Fruit fly (Drosophila melanogaster) whole organism, embryonic: Measurements from ENCODE around the gene CG42514.
A peak's percentile ranks its signal among the peaks of the same experiment; 100 is the strongest.

Experiments used
- ATbp ChIP-seq: fragments of 200-800 bp; sonication (Bioruptor generic); optimal IDR thresholded peaks from 2 replicates; lab custom pipeline; 2017; ENCODE audit warnings: missing biosample characterization, mild to moderate bottlenecking, missing genetic modification characterization, missing genetic modification reagents
- Blimp-1 ChIP-seq: fragments of 200-800 bp; sonication (Bioruptor generic); optimal IDR thresholded peaks from 3 replicates; lab custom pipeline; 2018; ENCODE audit warnings: missing biosample characterization, missing genetic modification characterization, mild to moderate bottlenecking, moderate library complexity, missing genetic modification reagents
- BtbVII ChIP-seq: fragments of 200-800 bp; sonication (Bioruptor generic); optimal IDR thresholded peaks from 3 replicates; lab custom pipeline; 2017; ENCODE audit warnings: missing biosample characterization, mild to moderate bottlenecking, missing genetic modification characterization
- CG10267 ChIP-seq: fragments of 200-800 bp; sonication (Bioruptor generic); optimal IDR thresholded peaks from 2 replicates; lab custom pipeline; 2018; ENCODE audit warnings: missing biosample characterization, mild to moderate bottlenecking, missing genetic modification characterization, moderate library complexity
- CG10565 ChIP-seq: fragments of 200-800 bp; sonication (Bioruptor generic); optimal IDR thresholded peaks from 3 replicates; lab custom pipeline; 2016; ENCODE audit warnings: missing biosample characterization, mild to moderate bottlenecking, missing genetic modification characterization
- CG11456 ChIP-seq: fragments of 200-800 bp; sonication (Bioruptor generic); IDR thresholded peaks from 3 replicates; pipeline ENCODE4 v1.3.6; 2022; ENCODE audit warnings: missing biosample characterization, missing genetic modification characterization
- CG1233 ChIP-seq: fragments of 200-800 bp; sonication (Bioruptor generic); optimal IDR thresholded peaks from 4 replicates; lab custom pipeline; 2018; ENCODE audit warnings: missing biosample characterization, mild to moderate bottlenecking, missing genetic modification characterization
- CG14441 ChIP-seq: fragments of 200-800 bp; sonication (Bioruptor generic); IDR thresholded peaks from 2 replicates; pipeline ENCODE4 v1.3.6; 2022; ENCODE audit warnings: missing biosample characterization, missing genetic modification characterization
- CG14667 ChIP-seq: fragments of 200-800 bp; sonication (Bioruptor generic); IDR thresholded peaks from 2 replicates; pipeline ENCODE4 v1.3.6; 2022; ENCODE audit warnings: missing biosample characterization, missing genetic modification characterization
- CG15011 ChIP-seq: fragments of 200-800 bp; sonication (Bioruptor generic); optimal IDR thresholded peaks from 3 replicates; lab custom pipeline; 2018; ENCODE audit warnings: missing biosample characterization, mild to moderate bottlenecking, missing genetic modification characterization
- CG18011 ChIP-seq: fragments of 200-800 bp; sonication (Bioruptor generic); optimal IDR thresholded peaks from 2 replicates; lab custom pipeline; 2017; ENCODE audit warnings: missing biosample characterization, missing genetic modification characterization, mild to moderate bottlenecking, moderate library complexity, missing genotype
- CG18476 ChIP-seq: fragments of 200-800 bp; sonication (Bioruptor generic); optimal IDR thresholded peaks from 2 replicates; lab custom pipeline; 2016; ENCODE audit warnings: missing biosample characterization, mild to moderate bottlenecking, missing genetic modification characterization
- CG2889 ChIP-seq: fragments of 200-800 bp; sonication (Bioruptor generic); IDR thresholded peaks from 3 replicates; pipeline ENCODE4 v1.3.6; 2022; ENCODE audit warnings: missing biosample characterization, missing genetic modification characterization
- CG30431 ChIP-seq: fragments of 200-800 bp; sonication (Bioruptor generic); optimal IDR thresholded peaks from 2 replicates; lab custom pipeline; 2017; ENCODE audit warnings: missing biosample characterization, missing genetic modification characterization
- CG32532 ChIP-seq: fragments of 200-800 bp; sonication (Bioruptor generic); IDR thresholded peaks from 2 replicates; pipeline ENCODE4 v1.3.6; 2022; ENCODE audit warnings: missing biosample characterization, missing genetic modification characterization
- CG3281 ChIP-seq: fragments of 200-800 bp; sonication (Bioruptor generic); optimal IDR thresholded peaks from 3 replicates; lab custom pipeline; 2017; ENCODE audit warnings: missing biosample characterization, mild to moderate bottlenecking, missing genetic modification characterization
- CG4707 ChIP-seq: fragments of 200-800 bp; sonication (Bioruptor generic); optimal IDR thresholded peaks from 2 replicates; lab custom pipeline; 2018; ENCODE audit warnings: missing biosample characterization, mild to moderate bottlenecking, missing genetic modification characterization, moderate library complexity
- CG4820 ChIP-seq: fragments of 200-800 bp; sonication (Bioruptor generic); optimal IDR thresholded peaks from 3 replicates; lab custom pipeline; 2016; ENCODE audit warnings: missing biosample characterization, missing genetic modification characterization
- CG6272 ChIP-seq: fragments of 200-800 bp; sonication (Bioruptor generic); IDR thresholded peaks from 2 replicates; pipeline ENCODE4 v1.3.6; 2022; ENCODE audit warnings: missing biosample characterization, missing genetic modification characterization
- CG8944 ChIP-seq: fragments of 200-800 bp; sonication (Bioruptor generic); optimal IDR thresholded peaks from 3 replicates; lab custom pipeline; 2016; ENCODE audit warnings: missing biosample characterization, missing genetic modification characterization
- Dll ChIP-seq: fragments of 200-800 bp; sonication (Bioruptor generic); IDR thresholded peaks from 4 replicates; pipeline ENCODE4 v1.3.6; 2022; ENCODE audit warnings: missing biosample characterization, missing genetic modification characterization; ENCODE audit not compliant: partially characterized antibody
- Doc2 ChIP-seq: fragments of 200-800 bp; sonication (Bioruptor generic); IDR thresholded peaks from 2 replicates; pipeline ENCODE4 v1.3.6; 2022; ENCODE audit warnings: missing biosample characterization, missing genetic modification characterization
- Elba2 ChIP-seq: fragments of 200-800 bp; sonication (Bioruptor generic); optimal IDR thresholded peaks from 3 replicates; lab custom pipeline; 2016; ENCODE audit warnings: missing biosample characterization, missing genetic modification characterization
- Lpt ChIP-seq: fragments of >200 bp; optimal IDR thresholded peaks from 2 replicates; lab custom pipeline; 2018; ENCODE audit warnings: missing biosample characterization, missing genetic modification characterization
- NC2β ChIP-seq: fragments of 200-800 bp; sonication (Bioruptor generic); optimal IDR thresholded peaks from 2 replicates; lab custom pipeline; 2016; ENCODE audit warnings: missing biosample characterization, missing genetic modification characterization
- Neu2 ChIP-seq: fragments of 200-800 bp; sonication (Bioruptor generic); optimal IDR thresholded peaks from 3 replicates; lab custom pipeline; 2016; ENCODE audit warnings: missing biosample characterization, missing genetic modification characterization, borderline replicate concordance
- Oli ChIP-seq: fragments of 200-800 bp; sonication (Bioruptor generic); optimal IDR thresholded peaks from 2 replicates; lab custom pipeline; 2018; ENCODE audit warnings: missing biosample characterization, mild to moderate bottlenecking, missing genetic modification characterization, moderate library complexity
- Optix ChIP-seq: fragments of 200-800 bp; sonication (Bioruptor generic); IDR thresholded peaks from 3 replicates; pipeline ENCODE4 v1.3.6; 2022; ENCODE audit warnings: missing biosample characterization, missing genetic modification characterization
- Sin3A ChIP-seq: fragments of >200 bp; optimal IDR thresholded peaks from 2 replicates; lab custom pipeline; 2018
- Sry-δ ChIP-seq: fragments of 200-800 bp; sonication (Bioruptor generic); optimal IDR thresholded peaks from 2 replicates; lab custom pipeline; 2016; ENCODE audit warnings: missing biosample characterization, missing genetic modification characterization
- Ssrp ChIP-seq: fragments of 200-800 bp; sonication (Bioruptor generic); optimal IDR thresholded peaks from 2 replicates; lab custom pipeline; 2018; ENCODE audit warnings: missing biosample characterization, mild to moderate bottlenecking, missing genetic modification characterization, moderate library complexity
- TFAM ChIP-seq: fragments of 200-800 bp; sonication (Bioruptor generic); optimal IDR thresholded peaks from 2 replicates; lab custom pipeline; 2017; ENCODE audit warnings: missing biosample characterization, missing genetic modification characterization, inconsistent platforms
- Taf1 ChIP-seq: fragments of 200-800 bp; sonication (Bioruptor generic); IDR thresholded peaks from 2 replicates; pipeline ENCODE4 v1.3.6; 2022; ENCODE audit warnings: missing biosample characterization, missing genetic modification characterization
- YL-1 ChIP-seq: fragments of 200-800 bp; sonication (Bioruptor generic); optimal IDR thresholded peaks from 3 replicates; lab custom pipeline; 2017; ENCODE audit warnings: missing biosample characterization, mild to moderate bottlenecking, missing genetic modification characterization
- ap ChIP-seq: fragments of 200-800 bp; sonication (Bioruptor generic); IDR thresholded peaks from 2 replicates; pipeline ENCODE4 v1.3.6; 2022; ENCODE audit warnings: missing biosample characterization, missing genetic modification characterization
- ara ChIP-seq: fragments of 200-800 bp; sonication (Bioruptor generic); IDR thresholded peaks from 2 replicates; pipeline ENCODE4 v1.3.6; 2022; ENCODE audit warnings: missing biosample characterization, missing genetic modification characterization
- chif ChIP-seq, 2 experiments: fragments of 200-800 bp; sonication (Bioruptor generic); optimal IDR thresholded peaks; 3 replicates each; lab custom pipeline; 2016; ENCODE audit warnings: missing biosample characterization in 2 of 2, missing genetic modification characterization in 2 of 2
- chn ChIP-seq: fragments of 200-800 bp; sonication (Bioruptor generic); optimal IDR thresholded peaks from 2 replicates; lab custom pipeline; 2016; ENCODE audit warnings: missing biosample characterization, missing genetic modification characterization
- danr ChIP-seq: fragments of 200-800 bp; sonication (Bioruptor generic); IDR thresholded peaks from 2 replicates; pipeline ENCODE4 v1.3.6; 2022; ENCODE audit warnings: missing biosample characterization, missing genetic modification characterization
- dysf ChIP-seq: fragments of 200-800 bp; sonication (Bioruptor generic); IDR thresholded peaks from 3 replicates; pipeline ENCODE4 v1.3.6; 2022; ENCODE audit warnings: missing biosample characterization, missing genetic modification characterization
- eyg ChIP-seq: fragments of 200-800 bp; sonication (Bioruptor generic); optimal IDR thresholded peaks from 3 replicates; lab custom pipeline; 2016; ENCODE audit warnings: missing biosample characterization, missing genetic modification characterization
- gcm ChIP-seq: fragments of 200-800 bp; sonication (Bioruptor generic); optimal IDR thresholded peaks from 2 replicates; lab custom pipeline; 2019; ENCODE audit warnings: missing biosample characterization, mild to moderate bottlenecking, missing genetic modification characterization, moderate library complexity
- jigr1 ChIP-seq: fragments of 200-800 bp; sonication (Bioruptor generic); IDR thresholded peaks from 3 replicates; pipeline ENCODE4 v1.3.6; 2022; ENCODE audit warnings: missing biosample characterization, missing genetic modification characterization
- jumu ChIP-seq: fragments of 200-800 bp; sonication (Bioruptor generic); optimal IDR thresholded peaks from 3 replicates; lab custom pipeline; 2016; ENCODE audit warnings: missing biosample characterization, missing genetic modification characterization
- pb ChIP-seq: fragments of 200-800 bp; sonication (Bioruptor generic); optimal IDR thresholded peaks from 3 replicates; lab custom pipeline; 2016; ENCODE audit warnings: missing biosample characterization, missing genetic modification characterization
- pita ChIP-seq: fragments of 200-800 bp; sonication (Bioruptor generic); optimal IDR thresholded peaks from 2 replicates; lab custom pipeline; 2017; ENCODE audit warnings: missing biosample characterization, mild to moderate bottlenecking, missing genetic modification characterization
- ranshi ChIP-seq: fragments of 200-800 bp; sonication (Bioruptor generic); IDR thresholded peaks from 2 replicates; pipeline ENCODE4 v1.3.6; 2022; ENCODE audit warnings: missing biosample characterization, missing genetic modification characterization
- sug ChIP-seq: fragments of 200-800 bp; optimal IDR thresholded peaks from 2 replicates; lab custom pipeline; 2019; ENCODE audit warnings: missing biosample characterization, mild to moderate bottlenecking, missing genetic modification characterization, moderate library complexity
- vnd ChIP-seq: fragments of 200-800 bp; sonication (Bioruptor generic); IDR thresholded peaks from 3 replicates; pipeline ENCODE4 v1.3.6; 2022; ENCODE audit warnings: missing biosample characterization, missing genetic modification characterization; ENCODE audit not compliant: partially characterized antibody
- vvl ChIP-seq: fragments of 200-800 bp; sonication (Bioruptor generic); IDR thresholded peaks from 2 replicates; pipeline ENCODE4 v1.3.6; 2022; ENCODE audit warnings: missing biosample characterization, missing genetic modification characterization

The CG42514 gene

DNA sequence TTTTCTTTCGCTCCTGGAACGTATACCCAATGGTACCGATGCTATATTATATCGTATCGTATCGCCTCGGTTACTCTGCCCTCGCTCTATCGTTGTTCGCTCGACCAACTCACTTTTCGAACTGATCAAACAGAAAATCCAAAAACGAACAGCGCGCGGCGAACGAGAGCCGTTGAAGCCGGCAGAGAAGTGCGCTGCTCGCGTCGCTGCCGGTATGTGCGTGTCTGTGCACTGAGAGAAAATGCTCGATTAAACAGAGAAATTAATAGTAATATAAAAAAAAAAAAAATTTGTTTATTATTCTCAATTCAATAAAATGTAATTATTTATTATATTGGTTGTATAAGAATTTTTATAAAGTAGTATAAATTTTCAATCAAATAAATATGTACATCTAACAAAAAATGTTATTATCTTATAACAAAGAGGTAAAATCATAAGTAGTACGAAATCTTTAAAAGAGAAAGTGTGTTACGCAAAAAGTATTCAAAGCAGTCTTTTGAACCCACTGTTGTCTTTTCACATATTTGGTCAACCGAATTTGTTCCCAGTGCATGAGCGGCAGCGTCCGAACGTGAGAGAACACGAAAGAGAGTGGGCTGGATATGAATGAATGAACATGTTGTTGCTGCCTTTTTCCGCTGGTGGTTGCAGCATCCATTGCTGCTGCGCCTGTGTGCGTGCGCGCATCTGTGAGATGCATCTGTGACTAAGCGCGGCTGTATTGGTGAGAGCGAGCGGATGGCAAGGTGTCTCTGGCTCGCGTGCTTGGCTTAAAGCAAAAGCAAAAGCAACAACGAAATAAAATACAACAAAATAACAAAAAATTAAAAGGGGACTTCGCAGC lies 12.3 kb downstream of the CG42514 start, which contains the start of gene aos (continued):
- TF ChIP-seq YL-1 (GFP tag; lab: Kevin White, UChicago) (peak; percentile 70), Oli (tag; lab: Kevin White, UChicago) (peak; percentile 93), CG8944 (no peak), ranshi (GFP tag; lab: Robert Waterston, UW) (peak; percentile 72; the same call in 1 of the 2 replicates), vnd (no peak), Ssrp (tag; lab: Kevin White, UChicago) (peak; percentile 95), pb (GFP tag; lab: Kevin White, UChicago) (no peak), CG14667 (GFP tag; lab: Robert Waterston, UW) (peak; percentile 72), ATbp (GFP tag; lab: Kevin White, UChicago) (peak; percentile 92), pita (GFP tag; lab: Kevin White, UChicago) (no peak), Elba2 (GFP tag; lab: Kevin White, UChicago) (peak; percentile 70), Doc2 (GFP tag; lab: Robert Waterston, UW) (no peak), ap (peak; percentile 81), jumu (GFP tag; lab: Kevin White, UChicago) (no peak), danr (GFP tag; lab: Robert Waterston, UW) (no peak), CG14441 (GFP tag; lab: Robert Waterston, UW) (peak; percentile 66; the same call in 1 of the 2 replicates), CG10267 (tag; lab: Kevin White, UChicago) (peak; percentile 92), CG15011 (no peak), Dll (GFP tag; lab: Robert Waterston, UW) (no peak), CG32532 (peak; percentile 74), CG1233 (GFP tag; lab: Kevin White, UChicago) (peak; percentile 89), Taf1 (GFP tag; lab: Robert Waterston, UW) (no peak), CG18011 (GFP tag; lab: Kevin White, UChicago) (peak; percentile 61), BtbVII (peak; percentile 90), Optix (GFP tag; lab: Robert Waterston, UW) (peak; percentile 74; the same call in 2 of the 3 replicates), sug (tag; lab: Kevin White, UChicago) (peak; percentile 81), chif (GFP tag; optimal IDR thresholded peaks at IDR 0.05; lab: Kevin White, UChicago) (peak; percentile 44 to 74), vvl (GFP tag; lab: Robert Waterston, UW) (peak; percentile 86), ara (GFP tag; lab: Robert Waterston, UW) (peak; percentile 45; the same call in 1 of the 2 replicates), Blimp-1 (peak; percentile 89), CG2889 (GFP tag; lab: Robert Waterston, UW) (peak; percentile 50; the same call in 1 of the 3 replicates), CG30431 (GFP tag; lab: Kevin White, UChicago) (peak; percentile 88), NC2β (GFP tag; lab: Kevin White, UChicago) (peak; percentile 41), CG11456 (GFP tag; lab: Robert Waterston, UW) (peak; percentile 36; the same call in 2 of the 3 replicates), CG18476 (GFP tag; lab: Kevin White, UChicago) (peak; percentile 88), chn (peak; percentile 55), jigr1 (peak; percentile 40; the same call in 1 of the 3 replicates), Lpt (GFP tag; lab: Kevin White, UChicago) (no peak), gcm (GFP tag; lab: Kevin White, UChicago) (peak; percentile 96), Neu2 (GFP tag; lab: Kevin White, UChicago) (no peak), CG10565 (peak; percentile 43), Sry-δ (GFP tag; lab: Kevin White, UChicago) (peak; percentile 3), TFAM (GFP tag; lab: Kevin White, UChicago) (peak; percentile 14), CG4707 (peak; percentile 21), CG6272 (GFP tag; lab: Robert Waterston, UW) (peak; percentile 74), Sin3A (no peak), CG3281 (GFP tag; lab: Kevin White, UChicago) (peak; percentile 90), eyg (GFP tag; lab: Kevin White, UChicago) (no peak), CG4820 (GFP tag; lab: Kevin White, UChicago) (peak; percentile 91), dysf (peak; percentile 91)
